Worm (Caenorhabditis elegans) whole organism, young adult: ENCODE results near the gene prp-19.

Experiments used
- B0035.1 ChIP-seq: sonication (generic microtip); optimal IDR thresholded peaks from 2 replicates; lab custom pipeline; 2016; ENCODE audit warnings: missing genetic modification characterization, mild to moderate bottlenecking, missing compliant biosample characterization, missing genotype, missing genetic modification reagents
- B0261.1 ChIP-seq: sonication (generic microtip); optimal IDR thresholded peaks from 2 replicates; lab custom pipeline; 2016; ENCODE audit warnings: mild to moderate bottlenecking, missing genetic modification characterization, moderate library complexity, missing compliant biosample characterization
- C06A6.2 ChIP-seq: fragments of 200-800 bp; sonication (Bioruptor generic); conservative IDR thresholded peaks from 2 replicates; pipeline ENCODE4 v1.3.6; 2022; ENCODE audit warnings: missing genetic modification characterization, missing compliant biosample characterization
- D2030.7 ChIP-seq: fragments of 200-800 bp; sonication (Bioruptor generic); IDR thresholded peaks from 2 replicates; pipeline ENCODE4 v1.3.6; 2022; ENCODE audit warnings: missing genetic modification reagents, missing genetic modification characterization, missing compliant biosample characterization
- F10E7.11 ChIP-seq: sonication (generic microtip); optimal IDR thresholded peaks from 2 replicates; lab custom pipeline; 2017; ENCODE audit warnings: mild to moderate bottlenecking, missing genetic modification characterization, moderate library complexity, missing compliant biosample characterization
- F23B12.7 ChIP-seq: sonication (generic microtip); optimal IDR thresholded peaks from 2 replicates; lab custom pipeline; 2017; ENCODE audit warnings: missing genetic modification characterization, mild to moderate bottlenecking, missing compliant biosample characterization, antibody characterized with exemption, moderate library complexity; ENCODE audit not compliant: insufficient read depth
- F39B2.1 ChIP-seq: fragments of 200-800 bp; sonication (Bioruptor generic); IDR thresholded peaks from 2 replicates; pipeline ENCODE4 v1.3.6; 2022; ENCODE audit warnings: missing genetic modification reagents, missing genetic modification characterization, missing compliant biosample characterization
- F57C9.4 ChIP-seq: sonication (generic microtip); optimal IDR thresholded peaks from 2 replicates; lab custom pipeline; 2017; ENCODE audit warnings: mild to moderate bottlenecking, missing genetic modification characterization, missing compliant biosample characterization
- K12H6.12 ChIP-seq: fragments of 200-800 bp; sonication (Bioruptor generic); optimal IDR thresholded peaks from 2 replicates; lab custom pipeline; 2018; ENCODE audit warnings: mild to moderate bottlenecking, missing genetic modification characterization, missing compliant biosample characterization
- T07F8.4 ChIP-seq: sonication (generic microtip); optimal IDR thresholded peaks from 2 replicates; lab custom pipeline; 2016; ENCODE audit warnings: mild to moderate bottlenecking, missing genetic modification characterization, moderate library complexity, missing compliant biosample characterization
- Y53F4B.3 ChIP-seq: fragments of 200-800 bp; sonication (Bioruptor generic); IDR thresholded peaks from 2 replicates; pipeline ENCODE4 v1.3.6; 2022; ENCODE audit warnings: missing genetic modification reagents, missing genetic modification characterization, missing compliant biosample characterization
- Y53G8AR.9 ChIP-seq: fragments of 200-800 bp; sonication (Bioruptor generic); conservative IDR thresholded peaks from 2 replicates; pipeline ENCODE4 v1.3.6; 2022; ENCODE audit warnings: missing genetic modification reagents, missing genetic modification characterization, missing compliant biosample characterization
- athp-1 ChIP-seq: sonication (generic microtip); optimal IDR thresholded peaks from 2 replicates; lab custom pipeline; 2017; ENCODE audit warnings: mild to moderate bottlenecking, missing genetic modification characterization, missing compliant biosample characterization
- attf-3 ChIP-seq: fragments of 200-800 bp; sonication (Bioruptor generic); conservative IDR thresholded peaks from 2 replicates; pipeline ENCODE4 v1.3.6; 2022; ENCODE audit warnings: missing genetic modification reagents, missing genetic modification characterization, missing compliant biosample characterization
- attf-5 ChIP-seq: fragments of 200-800 bp; sonication (Bioruptor generic); optimal IDR thresholded peaks from 2 replicates; lab custom pipeline; 2018; ENCODE audit warnings: mild to moderate bottlenecking, missing genetic modification characterization, missing compliant biosample characterization
- ccch-3 ChIP-seq: fragments of 200-800 bp; sonication (Bioruptor generic); optimal IDR thresholded peaks from 2 replicates; lab custom pipeline; 2018; ENCODE audit warnings: mild to moderate bottlenecking, missing genetic modification characterization, missing compliant biosample characterization
- ceh-27 ChIP-seq: fragments of 200-800 bp; sonication (Bioruptor generic); optimal IDR thresholded peaks from 2 replicates; lab custom pipeline; 2018; ENCODE audit warnings: mild to moderate bottlenecking, missing genetic modification characterization, moderate library complexity, missing compliant biosample characterization
- ceh-79 ChIP-seq: sonication (generic microtip); optimal IDR thresholded peaks from 2 replicates; lab custom pipeline; 2017; ENCODE audit warnings: mild to moderate bottlenecking, missing genetic modification characterization, missing compliant biosample characterization
- ceh-91 ChIP-seq: fragments of 200-800 bp; sonication (Bioruptor generic); IDR thresholded peaks from 2 replicates; pipeline ENCODE4 v1.3.6; 2022; ENCODE audit warnings: missing genetic modification reagents, missing genetic modification characterization, missing compliant biosample characterization
- chd-7 ChIP-seq: sonication (generic microtip); optimal IDR thresholded peaks from 2 replicates; lab custom pipeline; 2016; ENCODE audit warnings: mild to moderate bottlenecking, missing genetic modification characterization, moderate library complexity, missing compliant biosample characterization
- die-1 ChIP-seq: sonication (generic microtip); optimal IDR thresholded peaks from 2 replicates; lab custom pipeline; 2016; ENCODE audit warnings: missing genotype, mild to moderate bottlenecking, missing genetic modification characterization, missing compliant biosample characterization
- dox-1 ChIP-seq: fragments of 200-800 bp; sonication (Bioruptor generic); IDR thresholded peaks from 2 replicates; pipeline ENCODE4 v1.3.6; 2022; ENCODE audit warnings: missing genetic modification reagents, missing genetic modification characterization, missing compliant biosample characterization
- ekl-4 ChIP-seq: fragments of 200-800 bp; sonication (Bioruptor generic); IDR thresholded peaks from 2 replicates; pipeline ENCODE4 v1.3.6; 2022; ENCODE audit warnings: missing genetic modification reagents, missing genetic modification characterization, missing compliant biosample characterization
- ets-4 ChIP-seq: fragments of 200-800 bp; sonication (Bioruptor generic); optimal IDR thresholded peaks from 2 replicates; lab custom pipeline; 2018; ENCODE audit warnings: mild to moderate bottlenecking, missing genetic modification characterization, missing compliant biosample characterization
- fkh-3 ChIP-seq: sonication (generic microtip); optimal IDR thresholded peaks from 2 replicates; lab custom pipeline; 2016; ENCODE audit warnings: mild to moderate bottlenecking, missing genetic modification characterization, missing compliant biosample characterization
- gei-17 ChIP-seq: fragments of 200-800 bp; sonication (Bioruptor generic); optimal IDR thresholded peaks from 2 replicates; lab custom pipeline; 2018; ENCODE audit warnings: mild to moderate bottlenecking, missing genetic modification characterization, missing compliant biosample characterization
- him-1 ChIP-seq: sonication (generic microtip); optimal IDR thresholded peaks from 2 replicates; lab custom pipeline; 2016; ENCODE audit warnings: missing genotype, missing genetic modification reagents, missing genetic modification characterization, missing compliant biosample characterization
- hlh-12 ChIP-seq: sonication (generic microtip); optimal IDR thresholded peaks from 2 replicates; lab custom pipeline; 2016; ENCODE audit warnings: missing genetic modification characterization, missing compliant biosample characterization
- hlh-26 ChIP-seq: fragments of 200-800 bp; sonication (Bioruptor generic); conservative IDR thresholded peaks from 2 replicates; pipeline ENCODE4 v1.3.6; 2022; ENCODE audit warnings: missing genetic modification reagents, missing genetic modification characterization, missing compliant biosample characterization
- hmg-1.2 ChIP-seq: fragments of 200-800 bp; sonication (Bioruptor generic); IDR thresholded peaks from 2 replicates; pipeline ENCODE4 v1.3.6; 2022; ENCODE audit warnings: missing genetic modification reagents, missing genetic modification characterization, missing compliant biosample characterization
- hsf-1 ChIP-seq: fragments of 200-800 bp; sonication (Bioruptor generic); IDR thresholded peaks from 2 replicates; pipeline ENCODE4 v1.3.6; 2022; ENCODE audit warnings: missing genetic modification reagents, missing genetic modification characterization, missing compliant biosample characterization
- lin-35 ChIP-seq, 3 experiments: fragments of 150-350 bp in 2 of 3; sonication (generic microtip) in 1 of 3; optimal IDR thresholded peaks; 2 replicates each; lab custom pipeline; 2014 to 2018; ENCODE audit warnings: missing biosample characterization in 3 of 3, missing genetic modification characterization in 3 of 3, missing genetic modification reagents in 3 of 3
- madf-8 ChIP-seq: fragments of 200-800 bp; sonication (Bioruptor generic); conservative IDR thresholded peaks from 2 replicates; pipeline ENCODE4 v1.3.6; 2022; ENCODE audit warnings: missing genetic modification reagents, missing genetic modification characterization, missing compliant biosample characterization
- mxl-1 ChIP-seq: sonication (generic microtip); optimal IDR thresholded peaks from 2 replicates; lab custom pipeline; 2016; ENCODE audit warnings: missing genetic modification characterization, missing compliant biosample characterization
- nfya-2 ChIP-seq: fragments of 200-800 bp; sonication (Bioruptor generic); IDR thresholded peaks from 2 replicates; pipeline ENCODE4 v1.3.6; 2022; ENCODE audit warnings: missing genetic modification reagents, missing genetic modification characterization, missing compliant biosample characterization
- nhr-120 ChIP-seq: fragments of 200-800 bp; sonication (Bioruptor generic); IDR thresholded peaks from 2 replicates; pipeline ENCODE4 v1.3.6; 2022; ENCODE audit warnings: missing genetic modification characterization, missing compliant biosample characterization
- nhr-179 ChIP-seq: sonication (generic microtip); optimal IDR thresholded peaks from 2 replicates; lab custom pipeline; 2016; ENCODE audit warnings: mild to moderate bottlenecking, missing genetic modification characterization, missing compliant biosample characterization
- nhr-27 ChIP-seq: fragments of 200-800 bp; sonication (Bioruptor generic); optimal IDR thresholded peaks from 2 replicates; lab custom pipeline; 2018; ENCODE audit warnings: mild to moderate bottlenecking, missing genetic modification characterization, moderate library complexity, missing compliant biosample characterization
- nhr-80 ChIP-seq: sonication (generic microtip); optimal IDR thresholded peaks from 2 replicates; lab custom pipeline; 2016; ENCODE audit warnings: missing genetic modification characterization, missing compliant biosample characterization
- nhr-90 ChIP-seq: sonication (generic microtip); optimal IDR thresholded peaks from 2 replicates; lab custom pipeline; 2016; ENCODE audit warnings: missing genotype, mild to moderate bottlenecking, missing genetic modification characterization, missing compliant biosample characterization
- rcor-1 ChIP-seq: fragments of 200-800 bp; sonication (Bioruptor generic); IDR thresholded peaks from 2 replicates; pipeline ENCODE4 v1.3.6; 2022; ENCODE audit warnings: missing genetic modification reagents, missing genetic modification characterization, missing compliant biosample characterization
- rec-8 ChIP-seq, 2 experiments: sonication (generic microtip); optimal IDR thresholded peaks; 2 replicates each; lab custom pipeline; 2016; ENCODE audit warnings: mild to moderate bottlenecking in 2 of 2, missing genetic modification characterization in 2 of 2, missing genetic modification reagents in 2 of 2, missing genotype in 2 of 2, missing biosample characterization in 1 of 2, missing compliant biosample characterization in 1 of 2, moderate library complexity in 1 of 2
- repo-1 ChIP-seq: sonication (generic microtip); optimal IDR thresholded peaks from 2 replicates; lab custom pipeline; 2017; ENCODE audit warnings: mild to moderate bottlenecking, missing genetic modification characterization, missing compliant biosample characterization
- snpc-3.4 ChIP-seq: sonication (generic microtip); optimal IDR thresholded peaks from 2 replicates; lab custom pipeline; 2017; ENCODE audit warnings: missing genetic modification characterization, mild to moderate bottlenecking, missing compliant biosample characterization, antibody characterized with exemption, moderate library complexity, missing genotype, missing genetic modification reagents
- tbp1 ChIP-seq: fragments of 200-800 bp; sonication (Bioruptor generic); optimal IDR thresholded peaks from 2 replicates; lab custom pipeline; 2018; ENCODE audit warnings: mild to moderate bottlenecking, missing genetic modification characterization, missing compliant biosample characterization
- tbx-9 ChIP-seq: sonication (generic microtip); optimal IDR thresholded peaks from 2 replicates; lab custom pipeline; 2016; ENCODE audit warnings: borderline replicate concordance, missing genetic modification characterization, inconsistent platforms, missing compliant biosample characterization
- ztf-18 ChIP-seq: sonication (generic microtip); optimal IDR thresholded peaks from 2 replicates; lab custom pipeline; 2016; ENCODE audit warnings: missing genotype, mild to moderate bottlenecking, missing genetic modification characterization, missing compliant biosample characterization
- ztf-3 ChIP-seq: fragments of 200-800 bp; sonication (Bioruptor generic); optimal IDR thresholded peaks from 2 replicates; lab custom pipeline; 2018; ENCODE audit warnings: mild to moderate bottlenecking, missing genetic modification characterization, missing compliant biosample characterization

The prp-19 gene

ce11 chrIII:5196298-5197045 is 24.6 kb upstream of the prp-19 start (continued):
- TF ChIP-seq Y53G8AR.9 (GFP tag; lab: Robert Waterston, UW) (peak; percentile 77), ceh-27 (peak; percentile 25), gei-17 (GFP tag; lab: Kevin White, UChicago) (peak; percentile 11), hsf-1 (no peak), nhr-179 (tag; lab: Kevin White, UChicago) (no peak), snpc-3.4 (tag; lab: Kevin White, UChicago) (no peak), chd-7 (tag; lab: Kevin White, UChicago) (peak; percentile 61), ets-4 (GFP tag; lab: Kevin White, UChicago) (no peak), lin-35 (GFP tag; optimal IDR thresholded peaks at IDR 0.05; lab: Kevin White, UChicago) (no peak), hlh-12 (tag; lab: Kevin White, UChicago) (no peak), F10E7.11 (no peak), K12H6.12 (tag; lab: Kevin White, UChicago) (no peak), B0261.1 (tag; lab: Kevin White, UChicago) (no peak), nhr-80 (peak; percentile 42), rec-8 (tag; optimal IDR thresholded peaks at IDR 0.05; lab: Kevin White, UChicago) (no peak), athp-1 (tag; lab: Kevin White, UChicago) (peak; percentile 58), ztf-3 (GFP tag; lab: Kevin White, UChicago) (no peak), attf-3 (no peak), hlh-26 (GFP tag; lab: Robert Waterston, UW) (no peak), Y53F4B.3 (GFP tag; lab: Robert Waterston, UW) (no peak), B0035.1 (tag; lab: Kevin White, UChicago) (no peak), F57C9.4 (no peak), dox-1 (peak; percentile 27; the same call in 1 of the 2 replicates), F23B12.7 (peak; percentile 18), ceh-79 (no peak), fkh-3 (tag; lab: Kevin White, UChicago) (no peak), tbx-9 (no peak), nfya-2 (GFP tag; lab: Robert Waterston, UW) (no peak), ccch-3 (GFP tag; lab: Kevin White, UChicago) (no peak), nhr-120 (no peak), ceh-91 (no peak), attf-5 (GFP tag; lab: Kevin White, UChicago) (peak; percentile 40), F39B2.1 (no peak), nhr-27 (tag; lab: Kevin White, UChicago) (no peak), madf-8 (GFP tag; lab: Robert Waterston, UW) (no peak; the same call in 1 of the 2 replicates), rcor-1 (no peak), hmg-1.2 (GFP tag; lab: Robert Waterston, UW) (peak; percentile 26; the same call in 1 of the 2 replicates), ztf-18 (no peak), nhr-90 (tag; lab: Kevin White, UChicago) (peak; percentile 87), mxl-1 (tag; lab: Kevin White, UChicago) (no peak), ekl-4 (GFP tag; lab: Robert Waterston, UW) (peak; percentile 56; the same call in 1 of the 2 replicates), C06A6.2 (no peak; the same call in 1 of the 2 replicates), die-1 (no peak), him-1 (tag; lab: Kevin White, UChicago) (peak; percentile 99), T07F8.4 (tag; lab: Kevin White, UChicago) (no peak), repo-1 (tag; lab: Kevin White, UChicago) (peak; percentile 91), D2030.7 (GFP tag; lab: Robert Waterston, UW) (no peak), tbp1 (GFP tag; lab: Kevin White, UChicago) (peak; percentile 8)
